Worm (Caenorhabditis elegans): ENCODE data around the gene srx-76.
A peak's percentile ranks its signal among the peaks of the same experiment; 100 is the strongest.

srx-76 gene

ce11 chrV:11900127-11900526, 8.5 kb downstream of the srx-76 start:
- TF ChIP-seq scrt-1 (GFP tag; IDR thresholded peaks at IDR 0.05), result no peak
- no peak for TF ChIP-seq pes-1 (GFP tag; IDR thresholded peaks at IDR 0.05)
- TF ChIP-seq aly-1 (tag; optimal IDR thresholded peaks at IDR 0.05), result no peak

ce11 chrV:11901260-11901659, 9.6 kb downstream of the srx-76 start:
- TF ChIP-seq ets-7 (tag; optimal IDR thresholded peaks at IDR 0.05) (no peak), ama-1 (optimal IDR thresholded peaks at IDR 0.05) (no peak), aly-1 (tag; optimal IDR thresholded peaks at IDR 0.05) (no peak), scrt-1 (GFP tag; IDR thresholded peaks at IDR 0.05) (no peak), hnd-1 (tag; optimal IDR thresholded peaks at IDR 0.05) (no peak), tbx-37 (GFP tag; conservative IDR thresholded peaks at IDR 0.05) (no peak), hmbx-1 (tag; optimal IDR thresholded peaks at IDR 0.05) (no peak), B0310.2 (tag; optimal IDR thresholded peaks at IDR 0.05) (no peak), pes-1 (GFP tag; IDR thresholded peaks at IDR 0.05) (no peak), ceh-13 (GFP tag; optimal IDR thresholded peaks at IDR 0.05) (no peak), tbx-11 (GFP tag; IDR thresholded peaks at IDR 0.05) (no peak), flt-1 (GFP tag; IDR thresholded peaks at IDR 0.05) (no peak), ceh-36 (tag; optimal IDR thresholded peaks at IDR 0.05) (no peak)

- TF ChIP-seq scrt-1 (GFP tag; IDR thresholded peaks at IDR 0.05) (no peak), hnd-1 (tag; optimal IDR thresholded peaks at IDR 0.05) (no peak), aly-1 (tag; optimal IDR thresholded peaks at IDR 0.05) (no peak), ceh-13 (GFP tag; optimal IDR thresholded peaks at IDR 0.05) (no peak), tra-4 (tag; optimal IDR thresholded peaks at IDR 0.05) (no peak), tbx-37 (GFP tag; conservative IDR thresholded peaks at IDR 0.05) (no peak), ets-7 (tag; optimal IDR thresholded peaks at IDR 0.05) (no peak), ceh-36 (tag; optimal IDR thresholded peaks at IDR 0.05) (no peak), ama-1 (optimal IDR thresholded peaks at IDR 0.05) (no peak), hmbx-1 (tag; optimal IDR thresholded peaks at IDR 0.05) (no peak), pes-1 (GFP tag; IDR thresholded peaks at IDR 0.05) (no peak), sea-1 (GFP tag; conservative IDR thresholded peaks at IDR 0.05) (no peak), hmg-4 (GFP tag; optimal IDR thresholded peaks at IDR 0.05) (no peak), B0310.2 (tag; optimal IDR thresholded peaks at IDR 0.05) (no peak), flt-1 (GFP tag; IDR thresholded peaks at IDR 0.05) (no peak), tbx-11 (GFP tag; IDR thresholded peaks at IDR 0.05) (no peak), F13C5.2 (tag; optimal IDR thresholded peaks at IDR 0.05) (no peak)
These were observed 10.5 kb downstream of the srx-76 start for ce11 chrV:11902161-11902560.

ce11 chrV:11905977-11906376, 14.4 kb downstream of the srx-76 start:
- TF ChIP-seq ets-7 (tag; optimal IDR thresholded peaks at IDR 0.05) (no peak), hnd-1 (tag; optimal IDR thresholded peaks at IDR 0.05) (no peak), tbx-37 (GFP tag; conservative IDR thresholded peaks at IDR 0.05) (no peak), tbx-11 (GFP tag; IDR thresholded peaks at IDR 0.05) (no peak), F13C5.2 (tag; optimal IDR thresholded peaks at IDR 0.05) (no peak), hmg-4 (GFP tag; optimal IDR thresholded peaks at IDR 0.05) (no peak), ceh-13 (GFP tag; optimal IDR thresholded peaks at IDR 0.05) (no peak), tra-4 (tag; optimal IDR thresholded peaks at IDR 0.05) (no peak), aly-1 (tag; optimal IDR thresholded peaks at IDR 0.05) (no peak), sea-1 (GFP tag; conservative IDR thresholded peaks at IDR 0.05) (no peak), ceh-36 (tag; optimal IDR thresholded peaks at IDR 0.05) (no peak)

- peak; percentile 18 for TF ChIP-seq aly-1 (tag; optimal IDR thresholded peaks at IDR 0.05)
- TF ChIP-seq tbx-11 (GFP tag; IDR thresholded peaks at IDR 0.05), result no peak
These were observed 21.7 kb downstream of the srx-76 start for ce11 chrV:11913283-11913682.

- no peak for TF ChIP-seq F13C5.2 (tag; optimal IDR thresholded peaks at IDR 0.05)
- TF ChIP-seq hmg-4 (GFP tag; optimal IDR thresholded peaks at IDR 0.05), result no peak
- TF ChIP-seq pes-1 (GFP tag; IDR thresholded peaks at IDR 0.05), result no peak
- no peak for TF ChIP-seq B0310.2 (tag; optimal IDR thresholded peaks at IDR 0.05)
- no peak for TF ChIP-seq scrt-1 (GFP tag; IDR thresholded peaks at IDR 0.05)
- TF ChIP-seq ama-1 (optimal IDR thresholded peaks at IDR 0.05), result no peak
- TF ChIP-seq sea-1 (GFP tag; conservative IDR thresholded peaks at IDR 0.05), result no peak
These were observed 25.6 kb downstream of the srx-76 start, which contains the start of gene R31.2 for ce11 chrV:11917186-11917585. Gene R31.2, plus strand, starts transcription at chrV:11917573.

- no peak for TF ChIP-seq ama-1 (optimal IDR thresholded peaks at IDR 0.05)
- no peak for TF ChIP-seq hmbx-1 (tag; optimal IDR thresholded peaks at IDR 0.05)
- no peak for TF ChIP-seq sea-1 (GFP tag; conservative IDR thresholded peaks at IDR 0.05)
- TF ChIP-seq aly-1 (tag; optimal IDR thresholded peaks at IDR 0.05), result no peak
- TF ChIP-seq ceh-13 (GFP tag; optimal IDR thresholded peaks at IDR 0.05), result no peak
- no peak for TF ChIP-seq hnd-1 (tag; optimal IDR thresholded peaks at IDR 0.05)
- TF ChIP-seq tbx-37 (GFP tag; conservative IDR thresholded peaks at IDR 0.05), result no peak
- TF ChIP-seq ceh-36 (tag; optimal IDR thresholded peaks at IDR 0.05), result no peak
- TF ChIP-seq tra-4 (tag; optimal IDR thresholded peaks at IDR 0.05), result no peak
- no peak for TF ChIP-seq F13C5.2 (tag; optimal IDR thresholded peaks at IDR 0.05)
- TF ChIP-seq flt-1 (GFP tag; IDR thresholded peaks at IDR 0.05), result no peak
These were observed 28.0 kb downstream of the srx-76 start for ce11 chrV:11919639-11920038.

- TF ChIP-seq ama-1 (optimal IDR thresholded peaks at IDR 0.05) (no peak), scrt-1 (GFP tag; IDR thresholded peaks at IDR 0.05) (no peak), pes-1 (GFP tag; IDR thresholded peaks at IDR 0.05) (no peak), tra-4 (tag; optimal IDR thresholded peaks at IDR 0.05) (no peak), flt-1 (GFP tag; IDR thresholded peaks at IDR 0.05) (no peak)
These were observed 29.6 kb downstream of the srx-76 start for ce11 chrV:11921229-11921628.

Data from whole organism, early embryonic.